Fruit fly (Drosophila melanogaster): ENCODE measurements around the gene nonC.

nonC gene

dm6 chrX:6793390-6793789 lies 30.9 kb upstream of the nonC start (continued):
- peak; percentile 45 for TF ChIP-seq CG10669 (GFP tag; optimal IDR thresholded peaks at IDR 0.05)
- TF ChIP-seq net (GFP tag; optimal IDR thresholded peaks at IDR 0.05) = peak; percentile 80
- peak; percentile 56 for TF ChIP-seq CG34406 (GFP tag; optimal IDR thresholded peaks at IDR 0.05)
- no peak for TF ChIP-seq CG6854 (GFP tag; optimal IDR thresholded peaks at IDR 0.05)
- TF ChIP-seq pdm3 (GFP tag; optimal IDR thresholded peaks at IDR 0.05) = peak; percentile 87
- peak; percentile 45 for TF ChIP-seq Sox15 (GFP tag; optimal IDR thresholded peaks at IDR 0.05)
- peak; percentile 39 for TF ChIP-seq CG1621 (tag; optimal IDR thresholded peaks at IDR 0.05)
- TF ChIP-seq Met (GFP tag; optimal IDR thresholded peaks at IDR 0.05) = peak; percentile 62
- TF ChIP-seq CG16779 (tag; optimal IDR thresholded peaks at IDR 0.05) = peak; percentile 43
- TF ChIP-seq cyc (GFP tag; optimal IDR thresholded peaks at IDR 0.05) = peak; percentile 67
- TF ChIP-seq Eip93F (GFP tag; optimal IDR thresholded peaks at IDR 0.05) = no peak
- peak; percentile 76 for TF ChIP-seq CG7368 (GFP tag; optimal IDR thresholded peaks at IDR 0.05)
- peak; percentile 92 for TF ChIP-seq Gug (GFP tag; IDR thresholded peaks at IDR 0.05)
- peak; percentile 42 for TF ChIP-seq fd59A (GFP tag; optimal IDR thresholded peaks at IDR 0.05)
- TF ChIP-seq CG8319 (GFP tag; optimal IDR thresholded peaks at IDR 0.05) = peak; percentile 58
- peak; percentile 85 for TF ChIP-seq OdsH (GFP tag; optimal IDR thresholded peaks at IDR 0.05)
- peak; percentile 85 for TF ChIP-seq CG3919 (GFP tag; optimal IDR thresholded peaks at IDR 0.05)
- TF ChIP-seq Hr4 (GFP tag; optimal IDR thresholded peaks at IDR 0.05) = peak; percentile 97
- TF ChIP-seq CG11762 (GFP tag; optimal IDR thresholded peaks at IDR 0.05; ENCODE audit: insufficient read depth) = peak; percentile 52
- peak; percentile 71 for TF ChIP-seq CG10631 (GFP tag; optimal IDR thresholded peaks at IDR 0.05)
- peak; percentile 66 for TF ChIP-seq CG6792 (GFP tag; optimal IDR thresholded peaks at IDR 0.05)

- TF ChIP-seq achi (GFP tag; optimal IDR thresholded peaks at IDR 0.05) (peak; percentile 76), Sox15 (GFP tag; optimal IDR thresholded peaks at IDR 0.05) (peak; percentile 44), CG34406 (GFP tag; optimal IDR thresholded peaks at IDR 0.05) (peak; percentile 44), Eip93F (GFP tag; optimal IDR thresholded peaks at IDR 0.05) (no peak), CG6163 (GFP tag; IDR thresholded peaks at IDR 0.05) (peak; percentile 91), CG6276 (GFP tag; optimal IDR thresholded peaks at IDR 0.05) (peak; percentile 65), CG7368 (GFP tag; optimal IDR thresholded peaks at IDR 0.05) (peak; percentile 68), Gug (GFP tag; IDR thresholded peaks at IDR 0.05) (peak; percentile 82), Hr39 (GFP tag; optimal IDR thresholded peaks at IDR 0.05) (peak; percentile 78), CG11902 (GFP tag; optimal IDR thresholded peaks at IDR 0.05) (peak; percentile 43), svp (GFP tag) (peak; percentile 80), Ets21C (GFP tag; optimal IDR thresholded peaks at IDR 0.05) (peak; percentile 51), Blimp-1 (GFP tag; optimal IDR thresholded peaks at IDR 0.05) (no peak), Met (GFP tag; optimal IDR thresholded peaks at IDR 0.05) (peak; percentile 80), cyc (GFP tag; optimal IDR thresholded peaks at IDR 0.05) (peak; percentile 78), CG6792 (GFP tag; optimal IDR thresholded peaks at IDR 0.05) (peak; percentile 54), CG15336 (GFP tag; IDR thresholded peaks at IDR 0.05) (peak; percentile 86), fd85E (GFP tag; optimal IDR thresholded peaks at IDR 0.05) (no peak), Sox102F (GFP tag; optimal IDR thresholded peaks at IDR 0.05) (peak; percentile 54), CG6854 (GFP tag; optimal IDR thresholded peaks at IDR 0.05) (no peak), CG11762 (GFP tag; optimal IDR thresholded peaks at IDR 0.05; ENCODE audit: insufficient read depth) (peak; percentile 71), net (GFP tag; optimal IDR thresholded peaks at IDR 0.05) (peak; percentile 74), CG10631 (GFP tag; optimal IDR thresholded peaks at IDR 0.05) (peak; percentile 55), acj6 (GFP tag; optimal IDR thresholded peaks at IDR 0.05) (peak; percentile 79), Lpt (GFP tag; optimal IDR thresholded peaks at IDR 0.05) (peak; percentile 77), CG11294 (GFP tag; IDR thresholded peaks at IDR 0.05) (peak; percentile 74), CG16779 (tag; optimal IDR thresholded peaks at IDR 0.05) (peak; percentile 18), CG31627 (GFP tag; optimal IDR thresholded peaks at IDR 0.05) (peak; percentile 79), ss (GFP tag; optimal IDR thresholded peaks at IDR 0.05) (peak in 1 of 2 experiments; percentile 26), CG10669 (GFP tag; optimal IDR thresholded peaks at IDR 0.05) (peak; percentile 65), lz (GFP tag; optimal IDR thresholded peaks at IDR 0.05) (peak; percentile 67), esn (GFP tag; optimal IDR thresholded peaks at IDR 0.05) (peak; percentile 67), CG3919 (GFP tag; optimal IDR thresholded peaks at IDR 0.05) (peak; percentile 80), fd59A (GFP tag; optimal IDR thresholded peaks at IDR 0.05) (peak; percentile 46), Eip75B (GFP tag; optimal IDR thresholded peaks at IDR 0.05) (peak; percentile 52), Hr4 (GFP tag; optimal IDR thresholded peaks at IDR 0.05) (peak; percentile 87), CG6808 (GFP tag; optimal IDR thresholded peaks at IDR 0.05) (peak; percentile 45), CG8319 (GFP tag; optimal IDR thresholded peaks at IDR 0.05) (peak; percentile 37), dsx (GFP tag; optimal IDR thresholded peaks at IDR 0.05; ENCODE audit: poor library complexity, severe bottlenecking) (peak; percentile 21), Smox (GFP tag; optimal IDR thresholded peaks at IDR 0.05) (peak; percentile 61), Eip78C (GFP tag) (peak; percentile 93), CG1621 (tag; optimal IDR thresholded peaks at IDR 0.05) (peak; percentile 69), OdsH (GFP tag; optimal IDR thresholded peaks at IDR 0.05) (peak; percentile 77), dac (GFP tag; optimal IDR thresholded peaks at IDR 0.05) (peak; percentile 77), CG3032 (tag; optimal IDR thresholded peaks at IDR 0.05) (peak; percentile 51)
Observed at dm6 chrX:6794190-6794589, 30.1 kb upstream of the nonC start.

All from whole organism, prepupa.